Fruit fly (Drosophila melanogaster) whole organism, embryonic: ENCODE measurements around the gene Lcp65Ac.

Experiments used
- Atf-2 ChIP-seq: fragments of 200-800 bp; sonication (Bioruptor generic); optimal IDR thresholded peaks from 2 replicates; lab custom pipeline; 2016; ENCODE audit warnings: missing biosample characterization, missing genetic modification characterization
- Atf3 ChIP-seq: fragments of 200-800 bp; sonication (Bioruptor generic); optimal IDR thresholded peaks from 3 replicates; lab custom pipeline; 2016; ENCODE audit warnings: missing biosample characterization, missing genetic modification characterization
- CG10209 ChIP-seq: fragments of 200-800 bp; sonication (Bioruptor generic); optimal IDR thresholded peaks from 3 replicates; lab custom pipeline; 2017; ENCODE audit warnings: missing biosample characterization, mild to moderate bottlenecking, missing genetic modification characterization, missing genetic modification reagents
- CG10565 ChIP-seq: fragments of 200-800 bp; sonication (Bioruptor generic); optimal IDR thresholded peaks from 3 replicates; lab custom pipeline; 2016; ENCODE audit warnings: missing biosample characterization, mild to moderate bottlenecking, missing genetic modification characterization
- CG13894 ChIP-seq: fragments of 200-800 bp; sonication (Bioruptor generic); optimal IDR thresholded peaks from 3 replicates; lab custom pipeline; 2018; ENCODE audit warnings: missing biosample characterization, mild to moderate bottlenecking, missing genetic modification characterization, moderate library complexity
- CG16813 ChIP-seq: fragments of 200-800 bp; sonication (Bioruptor generic); IDR thresholded peaks from 3 replicates; pipeline ENCODE4 v1.3.6; 2022; ENCODE audit warnings: missing biosample characterization, missing genetic modification characterization; ENCODE audit not compliant: partially characterized antibody
- CG17568 ChIP-seq: fragments of 200-800 bp; sonication (Bioruptor generic); optimal IDR thresholded peaks from 2 replicates; lab custom pipeline; 2018; ENCODE audit warnings: missing biosample characterization, mild to moderate bottlenecking, missing genetic modification characterization, moderate library complexity
- CG17829 ChIP-seq: fragments of 200-800 bp; optimal IDR thresholded peaks from 2 replicates; lab custom pipeline; 2019; ENCODE audit warnings: missing biosample characterization, mild to moderate bottlenecking, missing genetic modification characterization, moderate library complexity
- CG1792 ChIP-seq: fragments of 200-800 bp; sonication (Bioruptor generic); optimal IDR thresholded peaks from 2 replicates; lab custom pipeline; 2016; ENCODE audit warnings: missing biosample characterization, missing genetic modification characterization
- CG2199 ChIP-seq: fragments of 200-800 bp; sonication (Bioruptor generic); IDR thresholded peaks from 3 replicates; pipeline ENCODE4 v1.3.6; 2022; ENCODE audit warnings: missing biosample characterization, missing genetic modification characterization
- CG2678 ChIP-seq: fragments of 200-800 bp; sonication (Bioruptor generic); optimal IDR thresholded peaks from 3 replicates; lab custom pipeline; 2019; ENCODE audit warnings: missing biosample characterization, mild to moderate bottlenecking, missing genetic modification characterization, moderate library complexity
- CG32532 ChIP-seq: fragments of 200-800 bp; sonication (Bioruptor generic); IDR thresholded peaks from 2 replicates; pipeline ENCODE4 v1.3.6; 2022; ENCODE audit warnings: missing biosample characterization, missing genetic modification characterization
- CG34224 ChIP-seq: fragments of 200-800 bp; sonication (Bioruptor generic); IDR thresholded peaks from 3 replicates; pipeline ENCODE4 v1.3.6; 2022; ENCODE audit warnings: missing biosample characterization, missing genetic modification characterization; ENCODE audit not compliant: partially characterized antibody
- CG34376 ChIP-seq: fragments of 200-800 bp; sonication (Bioruptor generic); optimal IDR thresholded peaks from 2 replicates; lab custom pipeline; 2018; ENCODE audit warnings: missing biosample characterization, mild to moderate bottlenecking, missing genetic modification characterization
- CG4328 ChIP-seq: fragments of 200-800 bp; sonication (Bioruptor generic); optimal IDR thresholded peaks from 3 replicates; lab custom pipeline; 2017; ENCODE audit warnings: missing biosample characterization, missing genetic modification reagents, missing genetic modification characterization
- CG7271 ChIP-seq: fragments of 200-800 bp; sonication (Bioruptor generic); optimal IDR thresholded peaks from 2 replicates; lab custom pipeline; 2018; ENCODE audit warnings: missing biosample characterization, mild to moderate bottlenecking, missing genetic modification characterization, moderate library complexity
- CG7928 ChIP-seq: fragments of 200-800 bp; sonication (Bioruptor generic); optimal IDR thresholded peaks from 2 replicates; lab custom pipeline; 2017; ENCODE audit warnings: missing biosample characterization, mild to moderate bottlenecking, missing genetic modification characterization
- CG8281 ChIP-seq: fragments of 200-800 bp; sonication (Bioruptor generic); optimal IDR thresholded peaks from 2 replicates; lab custom pipeline; 2018; ENCODE audit warnings: missing biosample characterization, mild to moderate bottlenecking, missing genetic modification characterization, moderate library complexity
- CG9215 ChIP-seq: fragments of 200-800 bp; sonication (Bioruptor generic); IDR thresholded peaks from 2 replicates; pipeline ENCODE4 v1.3.6; 2022; ENCODE audit warnings: missing biosample characterization, missing genetic modification characterization
- CoRest ChIP-seq: fragments of 200-800 bp; sonication (Bioruptor generic); optimal IDR thresholded peaks from 3 replicates; lab custom pipeline; 2018; ENCODE audit warnings: missing biosample characterization, mild to moderate bottlenecking, missing genetic modification characterization, moderate library complexity
- Doc3 ChIP-seq: fragments of 200-800 bp; sonication (Bioruptor generic); IDR thresholded peaks from 3 replicates; pipeline ENCODE4 v1.3.6; 2022; ENCODE audit warnings: missing biosample characterization, missing genetic modification characterization; ENCODE audit not compliant: partially characterized antibody
- Drgx ChIP-seq: fragments of 200-800 bp; sonication (Bioruptor generic); IDR thresholded peaks from 2 replicates; pipeline ENCODE4 v1.3.6; 2022; ENCODE audit warnings: missing biosample characterization, missing genetic modification characterization
- Gug ChIP-seq: fragments of 200-800 bp; sonication (Bioruptor generic); IDR thresholded peaks from 4 replicates; pipeline ENCODE4 v1.3.6; 2022; ENCODE audit warnings: missing biosample characterization, missing genetic modification characterization
- HLHmδ ChIP-seq: fragments of 200-800 bp; sonication (Bioruptor generic); optimal IDR thresholded peaks from 2 replicates; lab custom pipeline; 2018; ENCODE audit warnings: missing biosample characterization, mild to moderate bottlenecking, missing genetic modification characterization, moderate library complexity
- Hey ChIP-seq: fragments of 200-800 bp; sonication (Bioruptor generic); optimal IDR thresholded peaks from 3 replicates; lab custom pipeline; 2018; ENCODE audit warnings: missing biosample characterization, mild to moderate bottlenecking, missing genetic modification characterization
- Hr39 ChIP-seq: fragments of >200 bp; optimal IDR thresholded peaks from 2 replicates; lab custom pipeline; 2017
- MBD-R2 ChIP-seq: fragments of 200-800 bp; sonication (Bioruptor generic); IDR thresholded peaks from 2 replicates; pipeline ENCODE4 v1.3.6; 2022; ENCODE audit warnings: missing biosample characterization, missing genetic modification characterization
- Rx ChIP-seq: fragments of 200-800 bp; sonication (Bioruptor generic); IDR thresholded peaks from 2 replicates; pipeline ENCODE4 v1.3.6; 2022; ENCODE audit warnings: missing biosample characterization, missing genetic modification characterization
- Xbp1 ChIP-seq: fragments of 200-800 bp; sonication (Bioruptor generic); optimal IDR thresholded peaks from 3 replicates; lab custom pipeline; 2016; ENCODE audit warnings: missing biosample characterization, mild to moderate bottlenecking, missing genetic modification characterization
- chinmo ChIP-seq: fragments of 200-800 bp; sonication (Bioruptor generic); IDR thresholded peaks from 4 replicates; pipeline ENCODE4 v1.3.6; 2022; ENCODE audit warnings: missing biosample characterization, missing genetic modification characterization; ENCODE audit not compliant: partially characterized antibody
- en ChIP-seq: fragments of 200-800 bp; sonication (Bioruptor generic); optimal IDR thresholded peaks from 2 replicates; lab custom pipeline; 2016; ENCODE audit warnings: missing biosample characterization, missing genetic modification characterization
- eve ChIP-seq, 2 experiments: fragments of >200 bp; optimal IDR thresholded peaks; 2 replicates each; lab custom pipeline; 2017; ENCODE audit warnings: missing biosample characterization in 2 of 2, missing genetic modification characterization in 2 of 2
- grau ChIP-seq: fragments of 200-800 bp; optimal IDR thresholded peaks from 3 replicates; lab custom pipeline; 2019; ENCODE audit warnings: missing biosample characterization, mild to moderate bottlenecking, missing genetic modification characterization, moderate library complexity
- maf-S ChIP-seq: fragments of 200-800 bp; sonication (Bioruptor generic); optimal IDR thresholded peaks from 2 replicates; lab custom pipeline; 2016; ENCODE audit warnings: missing biosample characterization, missing genetic modification characterization
- nmo ChIP-seq: fragments of 200-800 bp; sonication (Bioruptor generic); optimal IDR thresholded peaks from 2 replicates; lab custom pipeline; 2018; ENCODE audit warnings: missing biosample characterization, mild to moderate bottlenecking, missing genetic modification characterization, moderate library complexity
- onecut ChIP-seq: fragments of 200-800 bp; sonication (Bioruptor generic); IDR thresholded peaks from 2 replicates; pipeline ENCODE4 v1.3.6; 2022; ENCODE audit warnings: missing biosample characterization, missing genetic modification characterization
- pnt ChIP-seq: fragments of 200-800 bp; sonication (Bioruptor generic); optimal IDR thresholded peaks from 3 replicates; lab custom pipeline; 2016; ENCODE audit warnings: missing biosample characterization, missing genetic modification characterization
- pzg ChIP-seq: fragments of 200-800 bp; sonication (Bioruptor generic); optimal IDR thresholded peaks from 3 replicates; lab custom pipeline; 2018; ENCODE audit warnings: missing biosample characterization, mild to moderate bottlenecking, missing genetic modification characterization, moderate library complexity
- rib ChIP-seq: fragments of 200-800 bp; sonication (Bioruptor generic); IDR thresholded peaks from 2 replicates; pipeline ENCODE4 v1.3.6; 2022; ENCODE audit warnings: missing biosample characterization, missing genetic modification characterization
- sima ChIP-seq: fragments of 200-800 bp; sonication (Bioruptor generic); optimal IDR thresholded peaks from 2 replicates; lab custom pipeline; 2016; ENCODE audit warnings: missing biosample characterization, missing genetic modification characterization
- slou ChIP-seq: fragments of 200-800 bp; sonication (Bioruptor generic); optimal IDR thresholded peaks from 3 replicates; lab custom pipeline; 2016; ENCODE audit warnings: missing biosample characterization, missing genetic modification characterization
- tx ChIP-seq: fragments of 200-800 bp; sonication (Bioruptor generic); optimal IDR thresholded peaks from 2 replicates; lab custom pipeline; 2016; ENCODE audit warnings: missing biosample characterization, missing genetic modification characterization
- unc-4 ChIP-seq: fragments of 200-800 bp; sonication (Bioruptor generic); IDR thresholded peaks from 2 replicates; pipeline ENCODE4 v1.3.6; 2022; ENCODE audit warnings: missing biosample characterization, missing genetic modification characterization; ENCODE audit not compliant: partially characterized antibody
- unpg ChIP-seq: fragments of 200-800 bp; sonication (Bioruptor generic); optimal IDR thresholded peaks from 3 replicates; lab custom pipeline; 2018; ENCODE audit warnings: missing biosample characterization, mild to moderate bottlenecking, missing genetic modification characterization, moderate library complexity
- vvl ChIP-seq: fragments of 200-800 bp; sonication (Bioruptor generic); IDR thresholded peaks from 2 replicates; pipeline ENCODE4 v1.3.6; 2022; ENCODE audit warnings: missing biosample characterization, missing genetic modification characterization
- z ChIP-seq: fragments of 200-800 bp; sonication (Bioruptor generic); IDR thresholded peaks from 3 replicates; pipeline ENCODE4 v1.3.6; 2022; ENCODE audit warnings: missing biosample characterization, missing genetic modification characterization
- zen ChIP-seq: fragments of 200-800 bp; sonication (Bioruptor generic); optimal IDR thresholded peaks from 3 replicates; lab custom pipeline; 2018; ENCODE audit warnings: missing biosample characterization, mild to moderate bottlenecking, missing genetic modification characterization, moderate library complexity
- zf30C ChIP-seq: fragments of 200-800 bp; sonication (Bioruptor generic); optimal IDR thresholded peaks from 3 replicates; lab custom pipeline; 2018; ENCODE audit warnings: missing biosample characterization, mild to moderate bottlenecking, missing genetic modification characterization

Gene Lcp65Ac

dm6 chr3L:6154951-6155394 is 10.4 kb downstream of the Lcp65Ac start (continued):
- TF ChIP-seq CG17829 (tag; lab: Kevin White, UChicago) (no peak), unc-4 (no peak), CG4328 (GFP tag; lab: Kevin White, UChicago) (no peak), chinmo (GFP tag; lab: Robert Waterston, UW) (peak; percentile 98), CG2678 (tag; lab: Kevin White, UChicago) (no peak), CG1792 (no peak), MBD-R2 (GFP tag; lab: Robert Waterston, UW) (no peak), CG10565 (GFP tag; lab: Kevin White, UChicago) (no peak), CG2199 (no peak), CG7271 (tag; lab: Kevin White, UChicago) (no peak), Drgx (GFP tag; lab: Robert Waterston, UW) (peak; percentile 37; the same call in 1 of the 2 replicates), onecut (GFP tag; lab: Robert Waterston, UW) (no peak), CG10209 (GFP tag; lab: Kevin White, UChicago) (peak; percentile 48), z (GFP tag; lab: Robert Waterston, UW) (peak; percentile 67; the same call in 2 of the 3 replicates), vvl (0 out of 2 replicates have a peak, but pooled peaks have one; percentile 59)

dm6 chr3L:6157327-6158032 is 12.9 kb downstream of the Lcp65Ac start, which contains the start of gene CG13297:
Gene CG13297 (minus strand): TSS chr3L:6157377.
- TF ChIP-seq Atf3 (GFP tag; lab: Kevin White, UChicago) (no peak), CoRest (tag; lab: Kevin White, UChicago) (peak; percentile 69), grau (tag; lab: Kevin White, UChicago) (peak; percentile 57), vvl (peak; percentile 66), CG16813 (GFP tag; lab: Robert Waterston, UW) (no peak), CG13894 (tag; lab: Kevin White, UChicago) (no peak), slou (GFP tag; lab: Kevin White, UChicago) (no peak), tx (GFP tag; lab: Kevin White, UChicago) (no peak), Hr39 (lab: Kevin White, UChicago) (no peak), sima (GFP tag; lab: Kevin White, UChicago) (no peak), rib (GFP tag; lab: Robert Waterston, UW) (no peak), Xbp1 (GFP tag; lab: Kevin White, UChicago) (peak; percentile 44), unc-4 (no peak), CG32532 (no peak), eve (GFP tag; optimal IDR thresholded peaks at IDR 0.05; lab: Kevin White, UChicago) (peak in 1 of 2 experiments; percentile 48), HLHmδ (GFP tag; lab: Kevin White, UChicago) (no peak), CG34224 (GFP tag; lab: Robert Waterston, UW) (no peak), maf-S (GFP tag; lab: Kevin White, UChicago) (no peak), pnt (GFP tag; lab: Kevin White, UChicago) (no peak), CG1792 (no peak), Gug (GFP tag; lab: Robert Waterston, UW) (no peak), en (no peak), Atf-2 (no peak), CG9215 (GFP tag; lab: Robert Waterston, UW) (0 out of 2 replicates have a peak, but pooled peaks have one; percentile 8), pzg (GFP tag; lab: Kevin White, UChicago) (no peak), CG34376 (GFP tag; lab: Kevin White, UChicago) (no peak), CG8281 (tag; lab: Kevin White, UChicago) (peak; percentile 27), Doc3 (GFP tag; lab: Robert Waterston, UW) (no peak), CG7928 (no peak), zen (tag; lab: Kevin White, UChicago) (no peak), Hey (tag; lab: Kevin White, UChicago) (no peak), nmo (peak; percentile 66), Rx (GFP tag; lab: Robert Waterston, UW) (no peak; the same call in 1 of the 2 replicates), unpg (peak; percentile 54), zf30C (GFP tag; lab: Kevin White, UChicago) (no peak), CG17568 (GFP tag; lab: Kevin White, UChicago) (no peak)
